Worm (Caenorhabditis elegans): ENCODE results near the gene ucp-4.

ce11 chrV:9287460-9287859, 46.6 kb upstream of the ucp-4 start, which contains the start of gene lron-2:
- TF ChIP-seq ama-1 (optimal IDR thresholded peaks at IDR 0.05) (no peak), tbx-11 (GFP tag; IDR thresholded peaks at IDR 0.05) (no peak), pes-1 (GFP tag; IDR thresholded peaks at IDR 0.05) (no peak), B0310.2 (tag; optimal IDR thresholded peaks at IDR 0.05) (no peak), hmbx-1 (tag; optimal IDR thresholded peaks at IDR 0.05) (no peak), tbx-37 (GFP tag; conservative IDR thresholded peaks at IDR 0.05) (no peak), tra-4 (tag; optimal IDR thresholded peaks at IDR 0.05) (no peak), ceh-13 (GFP tag; optimal IDR thresholded peaks at IDR 0.05) (no peak), sea-1 (GFP tag; conservative IDR thresholded peaks at IDR 0.05) (no peak)
